Worm (Caenorhabditis elegans) whole organism, early embryonic: Measurements from ENCODE around the gene nep-13.

Source experiments
- B0310.2 ChIP-seq: sonication (generic microtip); optimal IDR thresholded peaks from 2 replicates; lab custom pipeline; 2016; ENCODE audit warnings: mild to moderate bottlenecking, missing genetic modification characterization, missing compliant biosample characterization
- ama-1 ChIP-seq: fragments of 150-350 bp; optimal IDR thresholded peaks from 2 replicates; lab custom pipeline; 2014
- ceh-13 ChIP-seq: fragments of 200-800 bp; sonication (Bioruptor generic); optimal IDR thresholded peaks from 2 replicates; lab custom pipeline; 2018; ENCODE audit warnings: mild to moderate bottlenecking, missing genetic modification characterization, missing compliant biosample characterization
- ceh-36 ChIP-seq: sonication (generic microtip); optimal IDR thresholded peaks from 2 replicates; lab custom pipeline; 2016; ENCODE audit warnings: missing genetic modification characterization, inconsistent platforms, missing compliant biosample characterization
- ets-7 ChIP-seq: sonication (generic microtip); optimal IDR thresholded peaks from 2 replicates; lab custom pipeline; 2016; ENCODE audit warnings: missing genotype, missing genetic modification characterization, missing compliant biosample characterization
- hmg-4 ChIP-seq: fragments of 200-800 bp; sonication (Bioruptor generic); optimal IDR thresholded peaks from 2 replicates; lab custom pipeline; 2018; ENCODE audit warnings: mild to moderate bottlenecking, missing genetic modification characterization, missing compliant biosample characterization
- hnd-1 ChIP-seq: sonication (generic microtip); optimal IDR thresholded peaks from 2 replicates; lab custom pipeline; 2016; ENCODE audit warnings: missing genetic modification characterization, missing compliant biosample characterization
- pes-1 ChIP-seq: fragments of 200-800 bp; sonication (Bioruptor generic); IDR thresholded peaks from 2 replicates; pipeline ENCODE4 v1.3.6; 2022; ENCODE audit warnings: missing genetic modification reagents, missing genetic modification characterization, missing compliant biosample characterization
- scrt-1 ChIP-seq: fragments of 200-800 bp; sonication (Bioruptor generic); IDR thresholded peaks from 2 replicates; pipeline ENCODE4 v1.3.6; 2022; ENCODE audit warnings: missing genetic modification characterization, missing compliant biosample characterization
- sea-1 ChIP-seq: fragments of 200-800 bp; sonication (Bioruptor generic); conservative IDR thresholded peaks from 2 replicates; pipeline ENCODE4 v1.3.6; 2022; ENCODE audit warnings: missing genetic modification characterization, missing compliant biosample characterization
- tbx-37 ChIP-seq: fragments of 200-800 bp; sonication (Bioruptor generic); conservative IDR thresholded peaks from 2 replicates; pipeline ENCODE4 v1.3.6; 2022; ENCODE audit warnings: missing genetic modification reagents, missing genetic modification characterization, missing compliant biosample characterization
- tra-4 ChIP-seq: sonication (generic microtip); optimal IDR thresholded peaks from 2 replicates; lab custom pipeline; 2017; ENCODE audit warnings: missing genetic modification characterization, missing compliant biosample characterization

DNA sequence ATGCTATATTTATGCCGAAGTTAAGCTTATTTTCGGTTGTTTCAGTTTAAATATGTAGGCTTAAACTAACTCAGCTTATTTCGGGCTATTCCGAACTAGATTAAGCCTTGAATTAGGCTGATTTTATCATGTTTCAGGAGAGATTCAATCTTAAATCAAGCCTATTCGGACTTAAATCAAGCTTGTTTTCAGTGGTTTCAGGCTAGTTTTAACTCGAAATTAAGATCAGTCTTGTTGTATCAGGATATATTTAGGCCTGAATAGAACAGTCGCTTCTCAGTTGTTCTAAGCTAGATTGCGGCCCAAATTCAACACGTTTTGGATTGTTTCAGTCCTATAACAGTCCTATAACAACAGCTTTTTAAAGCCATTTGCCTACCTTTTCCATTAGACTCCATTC lies 30.7 kb upstream of the nep-13 start:
- no peak for TF ChIP-seq ama-1 (lab: Kevin White, UChicago)
- TF ChIP-seq pes-1 (GFP tag; lab: Robert Waterston, UW) = no peak
- no peak for TF ChIP-seq ceh-36 (tag; lab: Kevin White, UChicago)
- TF ChIP-seq tbx-37 (GFP tag; lab: Robert Waterston, UW) = no peak
- TF ChIP-seq hmg-4 (GFP tag; lab: Kevin White, UChicago) = no peak
- TF ChIP-seq tra-4 (tag; lab: Kevin White, UChicago) = no peak
- TF ChIP-seq sea-1 (GFP tag; lab: Robert Waterston, UW) = no peak
- TF ChIP-seq ceh-13 (GFP tag; lab: Kevin White, UChicago) = no peak
- TF ChIP-seq hnd-1 (tag; lab: Kevin White, UChicago) = no peak
- TF ChIP-seq ets-7 (tag; lab: Kevin White, UChicago) = no peak
- no peak for TF ChIP-seq scrt-1 (GFP tag; lab: Robert Waterston, UW)
- no peak for TF ChIP-seq B0310.2 (tag; lab: Kevin White, UChicago)
